Worm (Caenorhabditis elegans): ENCODE data around the gene pha-2.
A peak's percentile ranks its signal among the peaks of the same experiment; 100 is the strongest.

The pha-2 gene

DNA sequence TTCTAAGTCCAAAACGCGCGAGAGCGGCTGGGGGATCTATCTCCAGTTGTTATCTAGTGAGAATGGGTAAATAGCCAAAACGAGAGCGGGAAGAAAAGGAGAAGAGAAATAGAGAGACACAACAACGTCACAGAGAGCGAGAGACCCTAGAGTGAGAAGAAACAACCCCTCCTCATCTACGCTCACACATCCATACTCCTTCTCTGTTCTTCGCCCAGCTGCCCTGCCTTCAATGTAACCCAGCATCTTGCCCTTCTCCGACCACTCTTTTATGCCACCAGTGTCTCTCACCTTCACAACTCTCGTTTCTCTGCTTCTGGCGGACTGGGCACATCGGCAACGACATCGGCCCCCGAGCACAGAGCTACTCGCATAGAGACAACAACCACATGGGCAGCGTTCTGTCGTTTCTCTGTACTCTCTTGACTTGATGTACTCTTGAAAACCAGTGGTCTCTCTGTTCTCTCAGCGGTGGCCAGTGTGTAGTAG, 43.5 kb downstream of the pha-2 start (continued):
- TF ChIP-seq him-1 (tag; optimal IDR thresholded peaks at IDR 0.05) (no peak), F39B2.1 (GFP tag; IDR thresholded peaks at IDR 0.05) (no peak), B0035.1 (tag; optimal IDR thresholded peaks at IDR 0.05) (peak; percentile 21), repo-1 (tag; optimal IDR thresholded peaks at IDR 0.05) (peak; percentile 63), nhr-120 (GFP tag; IDR thresholded peaks at IDR 0.05) (no peak), hmg-20 (GFP tag; IDR thresholded peaks at IDR 0.05) (0 out of 2 replicates have a peak, but pooled peaks have one; percentile 42), zfh-2 (GFP tag; conservative IDR thresholded peaks at IDR 0.05) (peak; percentile 99), rcor-1 (GFP tag; IDR thresholded peaks at IDR 0.05) (peak; percentile 61; the same call in 1 of the 2 replicates)

DNA sequence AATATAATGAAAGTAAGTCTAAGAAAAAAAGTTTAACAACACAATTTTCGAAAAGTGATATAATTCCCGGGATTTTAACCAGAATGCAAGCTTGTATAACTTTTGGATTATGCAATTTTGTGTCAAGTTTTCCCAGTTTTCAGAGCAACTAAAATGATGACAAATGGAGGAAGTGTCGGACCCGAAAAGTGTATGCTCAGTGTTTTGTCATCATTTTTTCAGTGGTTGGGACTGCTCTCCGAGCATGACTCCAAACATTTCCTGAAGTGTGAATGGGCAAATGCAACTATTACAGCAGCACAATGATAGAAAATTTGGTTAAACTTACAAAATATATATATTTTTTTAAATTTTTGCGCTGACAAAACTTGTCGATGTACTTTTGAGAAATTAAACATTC, 45.7 kb downstream of the pha-2 start:
- TF ChIP-seq F39B2.1 (GFP tag; IDR thresholded peaks at IDR 0.05) (no peak), ccch-3 (GFP tag; optimal IDR thresholded peaks at IDR 0.05) (no peak)

ce11 chrX:587798-588197, 49.0 kb downstream of the pha-2 start, which contains the start of gene mrp-1:
TSS of gene mrp-1 (minus strand) at chrX:587898.
- TF ChIP-seq pha-4 (tag; optimal IDR thresholded peaks at IDR 0.05) (no peak), hlh-26 (GFP tag; conservative IDR thresholded peaks at IDR 0.05) (no peak), nhr-90 (tag; optimal IDR thresholded peaks at IDR 0.05) (no peak), lin-40 (tag; optimal IDR thresholded peaks at IDR 0.05) (no peak), xnd-1 (tag; optimal IDR thresholded peaks at IDR 0.05) (no peak), ceh-40 (GFP tag; IDR thresholded peaks at IDR 0.05) (no peak), ceh-100 (GFP tag; IDR thresholded peaks at IDR 0.05) (no peak), unc-130 (GFP tag; optimal IDR thresholded peaks at IDR 0.05) (no peak), F49E8.2 (tag; optimal IDR thresholded peaks at IDR 0.05; ENCODE audit: insufficient read depth) (no peak), zfh-2 (GFP tag; conservative IDR thresholded peaks at IDR 0.05) (no peak), akir-1 (GFP tag; optimal IDR thresholded peaks at IDR 0.05) (no peak), fkh-3 (tag; optimal IDR thresholded peaks at IDR 0.05) (no peak), tbp1 (GFP tag; optimal IDR thresholded peaks at IDR 0.05) (no peak), Y79H2A.3 (GFP tag; conservative IDR thresholded peaks at IDR 0.05) (no peak)

DNA sequence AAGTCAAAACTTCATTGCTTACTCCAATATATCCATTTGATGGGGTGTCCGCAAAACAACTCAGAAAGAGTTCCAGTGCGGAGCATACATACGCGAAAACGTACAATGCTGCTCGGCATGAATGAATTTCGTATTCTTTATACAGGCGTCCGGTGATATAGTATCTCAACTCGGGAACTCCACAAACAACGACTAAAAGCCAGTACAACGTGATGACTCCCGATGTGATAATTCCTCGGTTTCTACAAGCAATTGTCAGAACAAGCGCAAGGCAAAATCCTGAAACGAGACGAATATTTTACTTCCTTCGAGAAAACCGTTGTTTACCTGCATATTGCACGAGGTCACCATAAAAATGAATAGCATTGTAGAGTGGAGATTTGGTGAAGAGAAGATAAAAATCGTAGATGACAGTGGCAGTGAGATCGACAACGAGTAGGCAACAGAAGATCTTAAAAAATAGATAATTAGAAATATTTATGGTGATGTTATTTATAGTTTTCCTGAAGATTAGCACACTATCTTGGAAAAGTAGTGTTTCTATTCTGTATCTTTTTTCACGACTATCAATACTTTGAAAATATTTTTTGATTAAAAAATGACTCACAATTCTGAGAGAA, 51.1 kb downstream of the pha-2 start:
- TF ChIP-seq T26A5.8 (tag; optimal IDR thresholded peaks at IDR 0.05) (no peak), ztf-6 (GFP tag; IDR thresholded peaks at IDR 0.05) (no peak), nhr-120 (GFP tag; IDR thresholded peaks at IDR 0.05) (no peak), attf-6 (GFP tag; IDR thresholded peaks at IDR 0.05) (no peak), dpff-1 (tag; optimal IDR thresholded peaks at IDR 0.05) (no peak), K11D2.4 (GFP tag; IDR thresholded peaks at IDR 0.05) (no peak), unc-130 (GFP tag; optimal IDR thresholded peaks at IDR 0.05) (no peak), F39B2.1 (GFP tag; IDR thresholded peaks at IDR 0.05) (no peak), xnd-1 (tag; optimal IDR thresholded peaks at IDR 0.05) (no peak), unc-62 (GFP tag; optimal IDR thresholded peaks at IDR 0.05) (no peak), nhr-27 (tag; optimal IDR thresholded peaks at IDR 0.05) (no peak), B0035.1 (tag; optimal IDR thresholded peaks at IDR 0.05) (no peak), cebp-1 (GFP tag; IDR thresholded peaks at IDR 0.05) (no peak), cebp-1 (tag; optimal IDR thresholded peaks at IDR 0.05) (no peak), F55B11.4 (tag; optimal IDR thresholded peaks at IDR 0.05; ENCODE audit: borderline replicate concordance, insufficient read depth) (no peak)

Data from whole organism, young adult.